Fruit fly (Drosophila melanogaster) whole organism, adult: ENCODE results near the gene Aven.

Experiments
- CG33017 ChIP-seq: fragments of 200-800 bp; sonication (Bioruptor generic); optimal IDR thresholded peaks from 2 replicates; lab custom pipeline; 2018; ENCODE audit warnings: missing biosample characterization, mild to moderate bottlenecking, missing genetic modification characterization, moderate library complexity
- CG5204 ChIP-seq: fragments of 200-800 bp; sonication (Bioruptor generic); optimal IDR thresholded peaks from 2 replicates; lab custom pipeline; 2016; ENCODE audit warnings: missing biosample characterization, missing genetic modification characterization
- CG7045 ChIP-seq: fragments of 200-800 bp; sonication (Bioruptor generic); optimal IDR thresholded peaks from 2 replicates; lab custom pipeline; 2017; ENCODE audit warnings: missing biosample characterization, mild to moderate bottlenecking, missing genetic modification characterization
- CG7101 ChIP-seq: fragments of 200-800 bp; sonication (Bioruptor generic); optimal IDR thresholded peaks from 2 replicates; lab custom pipeline; 2018; ENCODE audit warnings: missing biosample characterization, mild to moderate bottlenecking, missing genetic modification characterization, moderate library complexity
- bab1 ChIP-seq: fragments of 200-800 bp; sonication (Bioruptor generic); optimal IDR thresholded peaks from 3 replicates; lab custom pipeline; 2019; ENCODE audit warnings: missing biosample characterization, mild to moderate bottlenecking, missing genetic modification characterization, moderate library complexity
- cnc ChIP-seq, 2 experiments: fragments of >200 bp; optimal IDR thresholded peaks; 2 replicates each; lab custom pipeline; 2017
- kay ChIP-seq: fragments of 200-800 bp; sonication (Bioruptor generic); peaks from one replicate; lab custom pipeline; 2016; ENCODE audit warnings: missing biosample characterization, missing genetic modification characterization, borderline replicate concordance
- pad ChIP-seq: fragments of 200-800 bp; sonication (Bioruptor generic); optimal IDR thresholded peaks from 3 replicates; lab custom pipeline; 2017; ENCODE audit warnings: missing biosample characterization, missing genetic modification characterization, mild to moderate bottlenecking, moderate library complexity, missing genetic modification reagents
- tj ChIP-seq: fragments of 200-800 bp; sonication (Bioruptor generic); optimal IDR thresholded peaks from 3 replicates; lab custom pipeline; 2017; ENCODE audit warnings: missing biosample characterization, mild to moderate bottlenecking, missing genetic modification characterization, moderate library complexity
- toe ChIP-seq: fragments of 200-800 bp; sonication (Bioruptor generic); optimal IDR thresholded peaks from 2 replicates; lab custom pipeline; 2016; ENCODE audit warnings: missing biosample characterization, missing genetic modification characterization

- TF ChIP-seq kay (GFP tag; lab: Kevin White, UChicago): peak; percentile 40
- TF ChIP-seq CG5204: no peak
- TF ChIP-seq CG7045 (GFP tag; lab: Kevin White, UChicago): no peak
- no peak for TF ChIP-seq cnc (optimal IDR thresholded peaks at IDR 0.05; lab: Kevin White, UChicago)
- no peak for TF ChIP-seq toe
- no peak for TF ChIP-seq CG7101 (tag; lab: Kevin White, UChicago)
- TF ChIP-seq CG33017: no peak
- no peak for TF ChIP-seq pad (GFP tag; lab: Kevin White, UChicago)
- no peak for TF ChIP-seq bab1 (GFP tag; lab: Kevin White, UChicago)
- no peak for TF ChIP-seq tj (GFP tag; lab: Kevin White, UChicago)
Measured at dm6 chrX:12675798-12676553, 46.5 kb upstream of the Aven start.
